Worm (Caenorhabditis elegans) whole organism, L1 larva: ENCODE data around the gene nkat-1.

Source experiments
- C04F5.9 ChIP-seq: sonication (generic microtip); optimal IDR thresholded peaks from 2 replicates; lab custom pipeline; 2016; ENCODE audit warnings: missing genetic modification characterization, missing compliant biosample characterization
- C16A3.4 ChIP-seq: fragments of 150-350 bp; optimal IDR thresholded peaks from 2 replicates; lab custom pipeline; 2014; ENCODE audit warnings: missing biosample characterization, missing genetic modification characterization
- C34B4.2 ChIP-seq: sonication (generic microtip); optimal IDR thresholded peaks from 2 replicates; lab custom pipeline; 2017; ENCODE audit warnings: mild to moderate bottlenecking, missing genetic modification characterization, missing compliant biosample characterization
- Y116A8C.19 ChIP-seq: sonication (generic microtip); optimal IDR thresholded peaks from 2 replicates; lab custom pipeline; 2016; ENCODE audit warnings: missing compliant biosample characterization, missing genetic modification characterization, borderline replicate concordance
- aly-2 ChIP-seq: fragments of 150-350 bp; optimal IDR thresholded peaks from 2 replicates; lab custom pipeline; 2014; ENCODE audit warnings: missing biosample characterization, missing genetic modification characterization
- ama-1 ChIP-seq: fragments of 150-350 bp; optimal IDR thresholded peaks from 2 replicates; lab custom pipeline; 2014
- blmp-1 ChIP-seq: fragments of 150-350 bp; optimal IDR thresholded peaks from 2 replicates; lab custom pipeline; 2014; ENCODE audit warnings: missing biosample characterization, missing genetic modification characterization
- ceh-82 ChIP-seq, 3 experiments: fragments of 150-350 bp in 1 of 3; sonication (generic microtip) in 2 of 3; optimal IDR thresholded peaks; 2 replicates each; lab custom pipeline; 2014 to 2017; ENCODE audit warnings: missing biosample characterization in 3 of 3, missing genetic modification characterization in 3 of 3
- dpl-1 ChIP-seq, 3 experiments: fragments of 150-350 bp in 2 of 3; sonication (generic microtip) in 1 of 3; optimal IDR thresholded peaks; 2 replicates each; lab custom pipeline; 2014 to 2017; ENCODE audit warnings: missing biosample characterization in 3 of 3, missing genetic modification characterization in 3 of 3, missing genetic modification reagents in 3 of 3
- dsc-1 ChIP-seq: sonication (generic microtip); optimal IDR thresholded peaks from 2 replicates; lab custom pipeline; 2016; ENCODE audit warnings: mild to moderate bottlenecking, missing genetic modification characterization, missing compliant biosample characterization
- efl-1 ChIP-seq, 4 experiments: fragments of 150-350 bp; optimal IDR thresholded peaks in 3 of 4; peaks in 1 of 4; 1 replicate in 1 of 4; 2 replicates in 3 of 4; lab custom pipeline; 2014; ENCODE audit warnings: missing biosample characterization in 2 of 4, missing genetic modification characterization in 2 of 4, missing genetic modification reagents in 2 of 4
- egl-13 ChIP-seq: sonication (generic microtip); optimal IDR thresholded peaks from 2 replicates; lab custom pipeline; 2016; ENCODE audit warnings: missing genotype, missing genetic modification reagents, missing genetic modification characterization, missing compliant biosample characterization
- egl-27 ChIP-seq, 2 experiments: fragments of 150-350 bp in 1 of 2; sonication (generic microtip); optimal IDR thresholded peaks; 3 replicates each; lab custom pipeline; 2017 to 2018; ENCODE audit warnings: missing biosample characterization in 2 of 2, missing genetic modification characterization in 2 of 2, missing genetic modification reagents in 2 of 2
- elt-3 ChIP-seq, 6 experiments: fragments of 150-350 bp in 1 of 6; sonication (generic microtip); optimal IDR thresholded peaks; 2 replicates each; lab custom pipeline; 2017 to 2018; ENCODE audit warnings: missing biosample characterization in 6 of 6, missing genetic modification characterization in 6 of 6, inconsistent platforms in 1 of 6
- ets-5 ChIP-seq: fragments of 200-800 bp; sonication (Bioruptor generic); IDR thresholded peaks from 2 replicates; pipeline ENCODE4 v1.3.6; 2022; ENCODE audit warnings: missing genetic modification characterization, missing compliant biosample characterization
- fkh-4 ChIP-seq: sonication (generic microtip); optimal IDR thresholded peaks from 2 replicates; lab custom pipeline; 2016; ENCODE audit warnings: missing compliant biosample characterization, missing genetic modification characterization, borderline replicate concordance
- fkh-8 ChIP-seq: sonication (generic microtip); optimal IDR thresholded peaks from 2 replicates; lab custom pipeline; 2016; ENCODE audit warnings: mild to moderate bottlenecking, missing genetic modification characterization, missing compliant biosample characterization
- grh-1 ChIP-seq: fragments of 200-800 bp; sonication (Bioruptor generic); IDR thresholded peaks from 2 replicates; pipeline ENCODE4 v1.3.6; 2022; ENCODE audit warnings: missing genetic modification reagents, missing genetic modification characterization, missing compliant biosample characterization
- hlh-4 ChIP-seq: sonication (generic microtip); optimal IDR thresholded peaks from 2 replicates; lab custom pipeline; 2016; ENCODE audit warnings: mild to moderate bottlenecking, missing genetic modification characterization, missing compliant biosample characterization
- irx-1 ChIP-seq: sonication (generic microtip); optimal IDR thresholded peaks from 2 replicates; lab custom pipeline; 2016; ENCODE audit warnings: missing genetic modification characterization, missing compliant biosample characterization
- jun-1 ChIP-seq: fragments of 150-350 bp; optimal IDR thresholded peaks from 2 replicates; lab custom pipeline; 2014; ENCODE audit warnings: missing biosample characterization, missing genetic modification reagents, missing genetic modification characterization
- lin-13 ChIP-seq: fragments of 150-350 bp; optimal IDR thresholded peaks from 2 replicates; lab custom pipeline; 2014; ENCODE audit warnings: missing biosample characterization, missing genetic modification reagents, missing genetic modification characterization
- lin-35 ChIP-seq, 2 experiments: fragments of 150-350 bp; optimal IDR thresholded peaks; 2 replicates each; lab custom pipeline; 2014; ENCODE audit warnings: missing biosample characterization in 2 of 2, missing genetic modification characterization in 2 of 2, missing genetic modification reagents in 2 of 2
- lin-39 ChIP-seq: fragments of 150-350 bp; optimal IDR thresholded peaks from 2 replicates; lab custom pipeline; 2014; ENCODE audit warnings: missing biosample characterization, missing genetic modification reagents, missing genetic modification characterization
- lir-3 ChIP-seq: sonication (generic microtip); optimal IDR thresholded peaks from 2 replicates; lab custom pipeline; 2016; ENCODE audit warnings: mild to moderate bottlenecking, missing genetic modification characterization, moderate library complexity, missing compliant biosample characterization; ENCODE audit not compliant: poor library complexity
- mab-9 ChIP-seq: fragments of 200-800 bp; sonication (Bioruptor generic); IDR thresholded peaks from 2 replicates; pipeline ENCODE4 v1.3.6; 2022; ENCODE audit warnings: missing genetic modification reagents, missing genetic modification characterization, missing compliant biosample characterization
- mdl-1 ChIP-seq, 2 experiments: fragments of 150-350 bp; optimal IDR thresholded peaks; 2 replicates each; lab custom pipeline; 2014 to 2017; ENCODE audit warnings: missing biosample characterization in 2 of 2, missing genetic modification characterization in 2 of 2, inconsistent platforms in 1 of 2
- mep-1 ChIP-seq: fragments of 150-350 bp; optimal IDR thresholded peaks from 2 replicates; lab custom pipeline; 2014; ENCODE audit warnings: missing biosample characterization, missing genetic modification characterization
- nhr-19 ChIP-seq: fragments of 200-800 bp; sonication (Bioruptor generic); conservative IDR thresholded peaks from 2 replicates; pipeline ENCODE4 v1.3.6; 2022; ENCODE audit warnings: missing genetic modification characterization, missing compliant biosample characterization
- nhr-20 ChIP-seq: sonication (generic microtip); optimal IDR thresholded peaks from 2 replicates; lab custom pipeline; 2016; ENCODE audit warnings: mild to moderate bottlenecking, missing genetic modification characterization, missing compliant biosample characterization
- nhr-237 ChIP-seq: fragments of 150-350 bp; optimal IDR thresholded peaks from 2 replicates; lab custom pipeline; 2014; ENCODE audit warnings: missing biosample characterization, missing genetic modification characterization
- nhr-28 ChIP-seq: fragments of 150-350 bp; optimal IDR thresholded peaks from 2 replicates; lab custom pipeline; 2014; ENCODE audit warnings: missing biosample characterization, missing genetic modification characterization
- nhr-76 ChIP-seq: sonication (generic microtip); optimal IDR thresholded peaks from 2 replicates; lab custom pipeline; 2017; ENCODE audit warnings: missing biosample characterization, missing genetic modification characterization
- nhr-77 ChIP-seq: fragments of 150-350 bp; optimal IDR thresholded peaks from 2 replicates; lab custom pipeline; 2014; ENCODE audit warnings: missing biosample characterization, missing genetic modification characterization
- nhr-84 ChIP-seq: sonication (generic microtip); optimal IDR thresholded peaks from 2 replicates; lab custom pipeline; 2017; ENCODE audit warnings: missing biosample characterization, missing genetic modification characterization
- nhr-85 ChIP-seq: sonication (generic microtip); peaks from one replicate; lab custom pipeline; 2016; ENCODE audit warnings: missing genetic modification characterization, inconsistent platforms, missing compliant biosample characterization
- pax-3 ChIP-seq: fragments of 200-800 bp; sonication (Bioruptor generic); optimal IDR thresholded peaks from 2 replicates; lab custom pipeline; 2018; ENCODE audit warnings: mild to moderate bottlenecking, missing genetic modification characterization, moderate library complexity, missing compliant biosample characterization
- pqm-1 ChIP-seq: sonication (generic microtip); optimal IDR thresholded peaks from 3 replicates; lab custom pipeline; 2017; ENCODE audit warnings: missing biosample characterization, missing genetic modification characterization
- rnt-1 ChIP-seq: sonication (generic microtip); optimal IDR thresholded peaks from 2 replicates; lab custom pipeline; 2016; ENCODE audit warnings: mild to moderate bottlenecking, missing genetic modification characterization, moderate library complexity, missing compliant biosample characterization
- skn-1 ChIP-seq: fragments of 150-350 bp; optimal IDR thresholded peaks from 2 replicates; lab custom pipeline; 2014; ENCODE audit warnings: missing biosample characterization, missing genetic modification characterization
- snpc-4 ChIP-seq: fragments of 150-350 bp; optimal IDR thresholded peaks from 2 replicates; lab custom pipeline; 2014; ENCODE audit warnings: missing biosample characterization, missing genetic modification characterization
- sptf-1 ChIP-seq: fragments of 150-350 bp; optimal IDR thresholded peaks from 2 replicates; lab custom pipeline; 2014; ENCODE audit warnings: missing biosample characterization, missing genetic modification characterization
- sup-37 ChIP-seq: fragments of 200-800 bp; sonication (Bioruptor generic); optimal IDR thresholded peaks from 2 replicates; lab custom pipeline; 2018; ENCODE audit warnings: mild to moderate bottlenecking, missing genetic modification characterization, missing compliant biosample characterization
- tbx-2 ChIP-seq: sonication (generic microtip); optimal IDR thresholded peaks from 2 replicates; lab custom pipeline; 2016; ENCODE audit warnings: missing genetic modification characterization, missing compliant biosample characterization
- unc-130 ChIP-seq: fragments of 150-350 bp; optimal IDR thresholded peaks from 2 replicates; lab custom pipeline; 2017; ENCODE audit warnings: missing biosample characterization, missing genetic modification characterization, inconsistent platforms
- unc-62 ChIP-seq: fragments of 150-350 bp; optimal IDR thresholded peaks from 2 replicates; lab custom pipeline; 2014; ENCODE audit warnings: missing biosample characterization, missing genetic modification reagents, missing genetic modification characterization
- xbp-1 ChIP-seq: sonication (generic microtip); optimal IDR thresholded peaks from 2 replicates; lab custom pipeline; 2016; ENCODE audit warnings: missing genetic modification characterization, missing compliant biosample characterization
- zip-4 ChIP-seq: fragments of 200-800 bp; sonication (Bioruptor generic); optimal IDR thresholded peaks from 2 replicates; lab custom pipeline; 2018; ENCODE audit warnings: mild to moderate bottlenecking, missing genetic modification characterization, moderate library complexity, missing compliant biosample characterization
- ztf-11 ChIP-seq, 2 experiments: sonication (generic microtip); optimal IDR thresholded peaks; 2 replicates each; lab custom pipeline; 2016 to 2017; ENCODE audit warnings: missing genetic modification characterization in 2 of 2, missing biosample characterization in 1 of 2, missing compliant biosample characterization in 1 of 2
- ztf-4 ChIP-seq: fragments of 150-350 bp; optimal IDR thresholded peaks from 2 replicates; lab custom pipeline; 2014; ENCODE audit warnings: missing biosample characterization, missing genetic modification characterization

The nkat-1 gene

ce11 chrX:14173850-14174249, 33.9 kb upstream of the nkat-1 start, which contains the start of gene idhb-1 (continued):
- TF ChIP-seq tbx-2 (tag; lab: Kevin White, UChicago), result peak; percentile 78
- TF ChIP-seq grh-1 (GFP tag; lab: Robert Waterston, UW), result 0 out of 2 replicates have a peak, but pooled peaks have one; percentile 45
- TF ChIP-seq skn-1 (tag; lab: Kevin White, UChicago), result peak; percentile 81
- peak; percentile 40 for TF ChIP-seq jun-1 (tag; lab: Kevin White, UChicago)
- TF ChIP-seq nhr-85 (tag; lab: Kevin White, UChicago), result peak; percentile 75
- TF ChIP-seq mab-9, result 0 out of 2 replicates have a peak, but pooled peaks have one; percentile 27
- TF ChIP-seq unc-130 (tag; lab: Kevin White, UChicago), result peak; percentile 51
- peak; percentile 57 for TF ChIP-seq nhr-77 (tag; lab: Kevin White, UChicago)
- no peak for TF ChIP-seq lir-3
- peak; percentile 79 for TF ChIP-seq fkh-8
- TF ChIP-seq mdl-1 (tag; optimal IDR thresholded peaks at IDR 0.05; lab: Kevin White, UChicago), result peak in 1 of 2 experiments; percentile 68
- peak; percentile 8 for TF ChIP-seq sup-37 (GFP tag; lab: Kevin White, UChicago)
- no peak for TF ChIP-seq sptf-1
- peak; percentile 61 to 65 for TF ChIP-seq efl-1 (optimal IDR thresholded peaks at IDR 0.05; lab: Kevin White, UChicago)
- peak; percentile 56 to 96 for TF ChIP-seq efl-1 (GFP tag; optimal IDR thresholded peaks at IDR 0.05 in 1 of 2; lab: Kevin White, UChicago)
- TF ChIP-seq blmp-1, result no peak
- TF ChIP-seq C16A3.4 (tag; lab: Kevin White, UChicago), result peak; percentile 79
- peak; percentile 93 for TF ChIP-seq rnt-1 (tag; lab: Kevin White, UChicago)
- TF ChIP-seq nhr-237, result no peak
- no peak for TF ChIP-seq Y116A8C.19 (tag; lab: Kevin White, UChicago)
- no peak for TF ChIP-seq ztf-4 (tag; lab: Kevin White, UChicago)
- no peak for TF ChIP-seq pqm-1 (tag; lab: Kevin White, UChicago)
- TF ChIP-seq nhr-28 (tag; lab: Kevin White, UChicago), result no peak
- TF ChIP-seq elt-3 (tag; optimal IDR thresholded peaks at IDR 0.05; lab: Kevin White, UChicago), result peak in 2 of 6 experiments; percentile 28 to 44
- no peak for TF ChIP-seq fkh-4
- no peak for TF ChIP-seq pax-3
- peak; percentile 80 for TF ChIP-seq dsc-1 (tag; lab: Kevin White, UChicago)
- no peak for TF ChIP-seq nhr-84 (tag; lab: Kevin White, UChicago)
- no peak for TF ChIP-seq C34B4.2 (tag; lab: Kevin White, UChicago)
- TF ChIP-seq aly-2 (tag; lab: Kevin White, UChicago), result no peak
- peak; percentile 60 for TF ChIP-seq egl-13 (tag; lab: Kevin White, UChicago)
- peak; percentile 85 for TF ChIP-seq nhr-20 (tag; lab: Kevin White, UChicago)

ce11 chrX:14169569-14170031, 29.7 kb upstream of the nkat-1 start, which contains the start of gene sym-4:
Gene sym-4 (minus strand): TSS chrX:14169619.
- no peak for TF ChIP-seq nhr-84 (tag; lab: Kevin White, UChicago)
- peak; percentile 70 to 76 (median 72) for TF ChIP-seq dpl-1 (GFP tag; optimal IDR thresholded peaks at IDR 0.05; lab: Kevin White, UChicago)
- no peak for TF ChIP-seq ama-1 (lab: Kevin White, UChicago)
- no peak for TF ChIP-seq ets-5
- TF ChIP-seq xbp-1, result peak; percentile 86
- no peak for TF ChIP-seq lin-39
- TF ChIP-seq lin-35 (GFP tag; optimal IDR thresholded peaks at IDR 0.05; lab: Kevin White, UChicago), result peak; percentile 82 to 92
- peak; percentile 57 for TF ChIP-seq C04F5.9 (tag; lab: Kevin White, UChicago)
- peak; percentile 96 for TF ChIP-seq mep-1 (tag; lab: Kevin White, UChicago)
- TF ChIP-seq irx-1 (tag; lab: Kevin White, UChicago), result peak; percentile 75
- peak in 1 of 2 experiments; percentile 58 for TF ChIP-seq ztf-11 (tag; optimal IDR thresholded peaks at IDR 0.05; lab: Kevin White, UChicago)
- no peak for TF ChIP-seq aly-2 (tag; lab: Kevin White, UChicago)
- peak; percentile 28; the same call in 1 of the 2 replicates for TF ChIP-seq mab-9
- peak; percentile 67 for TF ChIP-seq lir-3
- TF ChIP-seq unc-62 (GFP tag; lab: Kevin White, UChicago), result no peak
- peak; percentile 91 for TF ChIP-seq nhr-19 (GFP tag; lab: Robert Waterston, UW)
- no peak for TF ChIP-seq C34B4.2 (tag; lab: Kevin White, UChicago)
- TF ChIP-seq nhr-20 (tag; lab: Kevin White, UChicago), result peak; percentile 96
- peak; percentile 73 to 94 (median 78) for TF ChIP-seq ceh-82 (tag; optimal IDR thresholded peaks at IDR 0.05; lab: Kevin White, UChicago)
- TF ChIP-seq egl-27 (tag; optimal IDR thresholded peaks at IDR 0.05; lab: Kevin White, UChicago), result peak in 1 of 2 experiments; percentile 50
- peak; percentile 22 for TF ChIP-seq zip-4
- peak; percentile 79 for TF ChIP-seq snpc-4 (tag; lab: Kevin White, UChicago)
- TF ChIP-seq lin-13 (GFP tag; lab: Kevin White, UChicago), result peak; percentile 90
- TF ChIP-seq hlh-4 (tag; lab: Kevin White, UChicago), result no peak
- no peak for TF ChIP-seq sptf-1
- TF ChIP-seq sup-37 (GFP tag; lab: Kevin White, UChicago), result peak; percentile 4
- TF ChIP-seq rnt-1 (tag; lab: Kevin White, UChicago), result peak; percentile 83
- TF ChIP-seq nhr-76 (tag; lab: Kevin White, UChicago), result no peak
